Worm (Caenorhabditis elegans) whole organism, L1 larva: ENCODE measurements around the gene F01G12.18.
A peak's percentile ranks its signal among the peaks of the same experiment; 100 is the strongest.

Experiments
- C34B4.2 ChIP-seq: sonication (generic microtip); optimal IDR thresholded peaks from 2 replicates; lab custom pipeline; 2017; ENCODE audit warnings: mild to moderate bottlenecking, missing genetic modification characterization, missing compliant biosample characterization
- F16B12.6 ChIP-seq: fragments of 150-350 bp; optimal IDR thresholded peaks from 2 replicates; lab custom pipeline; 2014; ENCODE audit warnings: missing biosample characterization, missing genetic modification characterization
- alr-1 ChIP-seq: fragments of 200-800 bp; sonication (Bioruptor generic); optimal IDR thresholded peaks from 2 replicates; lab custom pipeline; 2018; ENCODE audit warnings: borderline replicate concordance, mild to moderate bottlenecking, missing genetic modification characterization, missing compliant biosample characterization
- aly-2 ChIP-seq: fragments of 150-350 bp; optimal IDR thresholded peaks from 2 replicates; lab custom pipeline; 2014; ENCODE audit warnings: missing biosample characterization, missing genetic modification characterization
- ama-1 ChIP-seq: fragments of 150-350 bp; optimal IDR thresholded peaks from 2 replicates; lab custom pipeline; 2014
- ceh-63 ChIP-seq: fragments of 200-800 bp; sonication (Bioruptor generic); optimal IDR thresholded peaks from 2 replicates; lab custom pipeline; 2018; ENCODE audit warnings: mild to moderate bottlenecking, missing genetic modification characterization, missing compliant biosample characterization
- ceh-8 ChIP-seq: fragments of 200-800 bp; sonication (Bioruptor generic); optimal IDR thresholded peaks from 2 replicates; lab custom pipeline; 2018; ENCODE audit warnings: mild to moderate bottlenecking, missing genetic modification characterization, moderate library complexity, missing compliant biosample characterization
- ceh-82 ChIP-seq, 3 experiments: fragments of 150-350 bp in 1 of 3; sonication (generic microtip) in 2 of 3; optimal IDR thresholded peaks; 2 replicates each; lab custom pipeline; 2014 to 2017; ENCODE audit warnings: missing biosample characterization in 3 of 3, missing genetic modification characterization in 3 of 3
- ces-1 ChIP-seq: fragments of 150-350 bp; optimal IDR thresholded peaks from 2 replicates; lab custom pipeline; 2014; ENCODE audit warnings: missing biosample characterization, missing genetic modification reagents, missing genetic modification characterization
- egl-13 ChIP-seq: sonication (generic microtip); optimal IDR thresholded peaks from 2 replicates; lab custom pipeline; 2016; ENCODE audit warnings: missing genotype, missing genetic modification reagents, missing genetic modification characterization, missing compliant biosample characterization
- egl-27 ChIP-seq, 2 experiments: fragments of 150-350 bp in 1 of 2; sonication (generic microtip); optimal IDR thresholded peaks; 3 replicates each; lab custom pipeline; 2017 to 2018; ENCODE audit warnings: missing biosample characterization in 2 of 2, missing genetic modification characterization in 2 of 2, missing genetic modification reagents in 2 of 2
- ets-5 ChIP-seq: fragments of 200-800 bp; sonication (Bioruptor generic); IDR thresholded peaks from 2 replicates; pipeline ENCODE4 v1.3.6; 2022; ENCODE audit warnings: missing genetic modification characterization, missing compliant biosample characterization
- fkh-4 ChIP-seq: sonication (generic microtip); optimal IDR thresholded peaks from 2 replicates; lab custom pipeline; 2016; ENCODE audit warnings: missing compliant biosample characterization, missing genetic modification characterization, borderline replicate concordance
- fos-1 ChIP-seq: fragments of 150-350 bp; optimal IDR thresholded peaks from 2 replicates; lab custom pipeline; 2014; ENCODE audit warnings: missing biosample characterization, missing genetic modification characterization
- hlh-17 ChIP-seq: fragments of 200-800 bp; sonication (Bioruptor generic); optimal IDR thresholded peaks from 2 replicates; lab custom pipeline; 2018; ENCODE audit warnings: missing genetic modification characterization, mild to moderate bottlenecking, missing compliant biosample characterization, moderate library complexity, borderline replicate concordance
- hlh-4 ChIP-seq: sonication (generic microtip); optimal IDR thresholded peaks from 2 replicates; lab custom pipeline; 2016; ENCODE audit warnings: mild to moderate bottlenecking, missing genetic modification characterization, missing compliant biosample characterization
- irx-1 ChIP-seq: sonication (generic microtip); optimal IDR thresholded peaks from 2 replicates; lab custom pipeline; 2016; ENCODE audit warnings: missing genetic modification characterization, missing compliant biosample characterization
- isw-1 ChIP-seq: fragments of 200-800 bp; sonication (Bioruptor generic); IDR thresholded peaks from 2 replicates; pipeline ENCODE4 v1.3.6; 2022; ENCODE audit warnings: missing genetic modification characterization, missing compliant biosample characterization
- jun-1 ChIP-seq: fragments of 150-350 bp; optimal IDR thresholded peaks from 2 replicates; lab custom pipeline; 2014; ENCODE audit warnings: missing biosample characterization, missing genetic modification reagents, missing genetic modification characterization
- lin-14 ChIP-seq: fragments of 200-800 bp; sonication (Bioruptor generic); optimal IDR thresholded peaks from 2 replicates; lab custom pipeline; 2018; ENCODE audit warnings: mild to moderate bottlenecking, missing genetic modification characterization, moderate library complexity, missing compliant biosample characterization
- lsy-2 ChIP-seq, 2 experiments: fragments of 150-350 bp; optimal IDR thresholded peaks; 2 replicates each; lab custom pipeline; 2014; ENCODE audit warnings: missing biosample characterization in 2 of 2, missing genetic modification characterization in 2 of 2
- mab-9 ChIP-seq: fragments of 200-800 bp; sonication (Bioruptor generic); IDR thresholded peaks from 2 replicates; pipeline ENCODE4 v1.3.6; 2022; ENCODE audit warnings: missing genetic modification reagents, missing genetic modification characterization, missing compliant biosample characterization
- mef-2 ChIP-seq: fragments of 150-350 bp; optimal IDR thresholded peaks from 2 replicates; lab custom pipeline; 2014; ENCODE audit warnings: missing biosample characterization, missing genetic modification characterization
- nhr-11 ChIP-seq: fragments of 150-350 bp; optimal IDR thresholded peaks from 2 replicates; lab custom pipeline; 2014; ENCODE audit warnings: missing biosample characterization, missing genetic modification characterization
- nhr-19 ChIP-seq: fragments of 200-800 bp; sonication (Bioruptor generic); conservative IDR thresholded peaks from 2 replicates; pipeline ENCODE4 v1.3.6; 2022; ENCODE audit warnings: missing genetic modification characterization, missing compliant biosample characterization
- nhr-28 ChIP-seq: fragments of 150-350 bp; optimal IDR thresholded peaks from 2 replicates; lab custom pipeline; 2014; ENCODE audit warnings: missing biosample characterization, missing genetic modification characterization
- nhr-47 ChIP-seq: sonication (generic microtip); optimal IDR thresholded peaks from 2 replicates; lab custom pipeline; 2016; ENCODE audit warnings: mild to moderate bottlenecking, missing genetic modification characterization, moderate library complexity, missing compliant biosample characterization
- nhr-71 ChIP-seq: sonication (generic microtip); optimal IDR thresholded peaks from 2 replicates; lab custom pipeline; 2016; ENCODE audit warnings: mild to moderate bottlenecking, missing genetic modification characterization, moderate library complexity, missing compliant biosample characterization
- pax-3 ChIP-seq: fragments of 200-800 bp; sonication (Bioruptor generic); optimal IDR thresholded peaks from 2 replicates; lab custom pipeline; 2018; ENCODE audit warnings: mild to moderate bottlenecking, missing genetic modification characterization, moderate library complexity, missing compliant biosample characterization
- pqm-1 ChIP-seq: sonication (generic microtip); optimal IDR thresholded peaks from 3 replicates; lab custom pipeline; 2017; ENCODE audit warnings: missing biosample characterization, missing genetic modification characterization
- skn-1 ChIP-seq: fragments of 150-350 bp; optimal IDR thresholded peaks from 2 replicates; lab custom pipeline; 2014; ENCODE audit warnings: missing biosample characterization, missing genetic modification characterization
- snpc-4 ChIP-seq: fragments of 150-350 bp; optimal IDR thresholded peaks from 2 replicates; lab custom pipeline; 2014; ENCODE audit warnings: missing biosample characterization, missing genetic modification characterization
- sox-4 ChIP-seq: sonication (generic microtip); optimal IDR thresholded peaks from 2 replicates; lab custom pipeline; 2016; ENCODE audit warnings: missing genetic modification characterization, missing compliant biosample characterization
- sup-37 ChIP-seq: fragments of 200-800 bp; sonication (Bioruptor generic); optimal IDR thresholded peaks from 2 replicates; lab custom pipeline; 2018; ENCODE audit warnings: mild to moderate bottlenecking, missing genetic modification characterization, missing compliant biosample characterization
- swsn-7 ChIP-seq: sonication (generic microtip); optimal IDR thresholded peaks from 2 replicates; lab custom pipeline; 2016; ENCODE audit warnings: missing genetic modification characterization, missing compliant biosample characterization
- tlp-1 ChIP-seq: fragments of 150-350 bp; optimal IDR thresholded peaks from 2 replicates; lab custom pipeline; 2014; ENCODE audit warnings: missing biosample characterization, missing genetic modification characterization
- unc-86 ChIP-seq: sonication (generic microtip); optimal IDR thresholded peaks from 2 replicates; lab custom pipeline; 2016; ENCODE audit warnings: missing genetic modification characterization, missing compliant biosample characterization
- unc-98 ChIP-seq: fragments of 200-800 bp; sonication (Bioruptor generic); IDR thresholded peaks from 2 replicates; pipeline ENCODE4 v1.3.6; 2022; ENCODE audit warnings: missing genetic modification characterization, missing compliant biosample characterization
- vab-15 ChIP-seq: sonication (generic microtip); optimal IDR thresholded peaks from 2 replicates; lab custom pipeline; 2017; ENCODE audit warnings: missing genotype, mild to moderate bottlenecking, missing genetic modification characterization, missing compliant biosample characterization
- xbp-1 ChIP-seq: sonication (generic microtip); optimal IDR thresholded peaks from 2 replicates; lab custom pipeline; 2016; ENCODE audit warnings: missing genetic modification characterization, missing compliant biosample characterization
- zag-1 ChIP-seq: fragments of 150-350 bp; optimal IDR thresholded peaks from 2 replicates; lab custom pipeline; 2014; ENCODE audit warnings: missing biosample characterization, missing genetic modification characterization
- zip-4 ChIP-seq: fragments of 200-800 bp; sonication (Bioruptor generic); optimal IDR thresholded peaks from 2 replicates; lab custom pipeline; 2018; ENCODE audit warnings: mild to moderate bottlenecking, missing genetic modification characterization, moderate library complexity, missing compliant biosample characterization
- ztf-4 ChIP-seq: fragments of 150-350 bp; optimal IDR thresholded peaks from 2 replicates; lab custom pipeline; 2014; ENCODE audit warnings: missing biosample characterization, missing genetic modification characterization

Gene F01G12.18

ce11 chrX:16445793-16446248, 47.6 kb upstream of the F01G12.18 start, which contains the start of gene twf-2 (continued):
- TF ChIP-seq hlh-4 (tag; lab: Kevin White, UChicago): no peak
- no peak for TF ChIP-seq unc-98
- TF ChIP-seq nhr-71 (tag; lab: Kevin White, UChicago): peak; percentile 85
- TF ChIP-seq lsy-2 (tag; optimal IDR thresholded peaks at IDR 0.05; lab: Kevin White, UChicago): peak; percentile 56 to 75
- no peak for TF ChIP-seq nhr-11
- peak; percentile 56 for TF ChIP-seq xbp-1 (tag; lab: Kevin White, UChicago)
- no peak for TF ChIP-seq C34B4.2
- TF ChIP-seq lin-14 (GFP tag; lab: Kevin White, UChicago): peak; percentile 97
- TF ChIP-seq egl-13: peak; percentile 76
- peak; percentile 50 for TF ChIP-seq fos-1 (tag; lab: Kevin White, UChicago)
- no peak for TF ChIP-seq pqm-1 (tag; lab: Kevin White, UChicago)
- peak; percentile 45 for TF ChIP-seq ceh-8 (GFP tag; lab: Kevin White, UChicago)
- TF ChIP-seq, all 84 proteins: peak for 42

ce11 chrX:16443657-16444056, 45.4 kb upstream of the F01G12.18 start:
- TF ChIP-seq ces-1 (no peak), alr-1 (tag; lab: Kevin White, UChicago) (no peak), isw-1 (GFP tag; lab: Robert Waterston, UW) (no peak), ceh-63 (GFP tag; lab: Kevin White, UChicago) (no peak), zip-4 (no peak), irx-1 (tag; lab: Kevin White, UChicago) (no peak), egl-13 (no peak), sox-4 (no peak), nhr-47 (tag; lab: Kevin White, UChicago) (no peak), vab-15 (tag; lab: Kevin White, UChicago) (no peak)

DNA sequence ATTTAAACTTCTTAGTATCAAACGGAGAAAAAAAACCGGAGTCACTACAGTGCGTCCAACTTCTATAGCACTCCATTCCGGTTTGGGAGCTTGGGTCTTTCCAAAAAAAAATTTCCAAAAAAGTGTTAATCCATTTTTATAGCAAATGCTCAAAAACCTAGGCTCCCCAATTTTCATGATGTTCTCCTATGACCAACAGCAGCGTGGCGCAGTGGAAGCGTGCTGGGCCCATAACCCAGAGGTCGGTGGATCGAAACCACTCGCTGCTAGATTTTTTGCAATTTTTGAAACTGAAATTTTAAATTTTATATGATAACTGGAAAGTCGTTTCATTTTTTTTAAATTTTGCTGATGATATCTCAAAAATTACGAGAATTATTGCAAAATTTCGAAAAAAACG, 42.7 kb upstream of the F01G12.18 start:
- TF ChIP-seq ets-5 (no peak), skn-1 (tag; lab: Kevin White, UChicago) (no peak), pqm-1 (tag; lab: Kevin White, UChicago) (no peak), egl-27 (tag; optimal IDR thresholded peaks at IDR 0.05; lab: Kevin White, UChicago) (no peak), mef-2 (tag; lab: Kevin White, UChicago) (no peak), ceh-82 (tag; optimal IDR thresholded peaks at IDR 0.05; lab: Kevin White, UChicago) (no peak), nhr-19 (GFP tag; lab: Robert Waterston, UW) (no peak), ztf-4 (tag; lab: Kevin White, UChicago) (no peak), tlp-1 (tag; lab: Kevin White, UChicago) (no peak), hlh-17 (GFP tag; lab: Kevin White, UChicago) (no peak), xbp-1 (tag; lab: Kevin White, UChicago) (no peak), nhr-28 (tag; lab: Kevin White, UChicago) (no peak), F16B12.6 (tag; lab: Kevin White, UChicago) (no peak), aly-2 (tag; lab: Kevin White, UChicago) (no peak)

- TF ChIP-seq irx-1 (tag; lab: Kevin White, UChicago): no peak
- TF ChIP-seq ztf-4 (tag; lab: Kevin White, UChicago): no peak
- TF ChIP-seq ceh-63 (GFP tag; lab: Kevin White, UChicago): no peak
- no peak for TF ChIP-seq pax-3 (tag; lab: Kevin White, UChicago)
- no peak for TF ChIP-seq C34B4.2
- TF ChIP-seq jun-1: no peak
- no peak for TF ChIP-seq mab-9
- TF ChIP-seq nhr-47 (tag; lab: Kevin White, UChicago): no peak
- TF ChIP-seq fkh-4 (tag; lab: Kevin White, UChicago): no peak
- no peak for TF ChIP-seq ama-1 (lab: Kevin White, UChicago)
- no peak for TF ChIP-seq swsn-7 (tag; lab: Kevin White, UChicago)
- no peak for TF ChIP-seq unc-86 (tag; lab: Kevin White, UChicago)
- TF ChIP-seq snpc-4 (tag; lab: Kevin White, UChicago): no peak
- TF ChIP-seq sup-37 (GFP tag; lab: Kevin White, UChicago): no peak
- no peak for TF ChIP-seq zag-1
Observed at ce11 chrX:16432143-16432542, 33.9 kb upstream of the F01G12.18 start, which contains the start of gene F38E9.6. Gene F38E9.6, plus strand, starts transcription at chrX:16432443.
